Fruit fly (Drosophila melanogaster) whole organism, embryonic: ENCODE measurements around the gene p-cup.
A peak's percentile ranks its signal among the peaks of the same experiment; 100 is the strongest.

Experiments used
- Atf6 ChIP-seq: fragments of 200-800 bp; sonication (Bioruptor generic); IDR thresholded peaks from 2 replicates; pipeline ENCODE4 v1.3.6; 2022; ENCODE audit warnings: missing biosample characterization, missing genetic modification characterization
- CG12104 ChIP-seq: fragments of 200-800 bp; sonication (Bioruptor generic); optimal IDR thresholded peaks from 3 replicates; lab custom pipeline; 2016; ENCODE audit warnings: missing biosample characterization, missing genetic modification characterization
- CG13424 ChIP-seq: fragments of 200-800 bp; sonication (Bioruptor generic); optimal IDR thresholded peaks from 2 replicates; lab custom pipeline; 2019; ENCODE audit warnings: missing biosample characterization, mild to moderate bottlenecking, missing genetic modification characterization, moderate library complexity
- CG15696 ChIP-seq: fragments of 200-800 bp; sonication (Bioruptor generic); optimal IDR thresholded peaks from 2 replicates; lab custom pipeline; 2019; ENCODE audit warnings: missing biosample characterization, mild to moderate bottlenecking, missing genetic modification characterization, moderate library complexity
- CG1603 ChIP-seq: fragments of 200-800 bp; sonication (Bioruptor generic); optimal IDR thresholded peaks from 2 replicates; lab custom pipeline; 2019; ENCODE audit warnings: missing biosample characterization, mild to moderate bottlenecking, missing genetic modification characterization, moderate library complexity
- CG16815 ChIP-seq: fragments of 200-800 bp; sonication (Bioruptor generic); optimal IDR thresholded peaks from 3 replicates; lab custom pipeline; 2017; ENCODE audit warnings: missing biosample characterization, mild to moderate bottlenecking, missing genetic modification characterization
- CG17359 ChIP-seq: fragments of 200-800 bp; sonication (Bioruptor generic); optimal IDR thresholded peaks from 3 replicates; lab custom pipeline; 2018; ENCODE audit warnings: missing biosample characterization, mild to moderate bottlenecking, missing genetic modification characterization, moderate library complexity
- CG1832 ChIP-seq: fragments of 200-800 bp; sonication (Bioruptor generic); optimal IDR thresholded peaks from 2 replicates; lab custom pipeline; 2017; ENCODE audit warnings: missing biosample characterization, mild to moderate bottlenecking, missing genetic modification characterization, inconsistent platforms
- CG18476 ChIP-seq: fragments of 200-800 bp; sonication (Bioruptor generic); optimal IDR thresholded peaks from 2 replicates; lab custom pipeline; 2016; ENCODE audit warnings: missing biosample characterization, mild to moderate bottlenecking, missing genetic modification characterization
- CG18619 ChIP-seq: fragments of 200-800 bp; sonication (Bioruptor generic); optimal IDR thresholded peaks from 3 replicates; lab custom pipeline; 2017; ENCODE audit warnings: missing biosample characterization, mild to moderate bottlenecking, missing genetic modification characterization
- CG2202 ChIP-seq: fragments of 200-800 bp; sonication (Bioruptor generic); optimal IDR thresholded peaks from 2 replicates; lab custom pipeline; 2018; ENCODE audit warnings: missing biosample characterization, mild to moderate bottlenecking, missing genetic modification characterization
- CG2678 ChIP-seq: fragments of 200-800 bp; sonication (Bioruptor generic); optimal IDR thresholded peaks from 3 replicates; lab custom pipeline; 2019; ENCODE audit warnings: missing biosample characterization, mild to moderate bottlenecking, missing genetic modification characterization, moderate library complexity
- CG2875 ChIP-seq: fragments of 200-800 bp; sonication (Bioruptor generic); optimal IDR thresholded peaks from 2 replicates; lab custom pipeline; 2017; ENCODE audit warnings: missing biosample characterization, mild to moderate bottlenecking, missing genetic modification characterization, missing genetic modification reagents
- CG30020 ChIP-seq: fragments of 200-800 bp; optimal IDR thresholded peaks from 2 replicates; lab custom pipeline; 2019; ENCODE audit warnings: missing biosample characterization, mild to moderate bottlenecking, missing genetic modification characterization, moderate library complexity
- CG34376 ChIP-seq: fragments of 200-800 bp; sonication (Bioruptor generic); optimal IDR thresholded peaks from 2 replicates; lab custom pipeline; 2018; ENCODE audit warnings: missing biosample characterization, mild to moderate bottlenecking, missing genetic modification characterization
- CG3726 ChIP-seq: fragments of 200-800 bp; sonication (Bioruptor generic); IDR thresholded peaks from 3 replicates; pipeline ENCODE4, ENCODE4 v1.3.6; 2022; ENCODE audit warnings: missing biosample characterization, missing genetic modification characterization
- CG4282 ChIP-seq: fragments of 200-800 bp; sonication (Bioruptor generic); optimal IDR thresholded peaks from 2 replicates; lab custom pipeline; 2016; ENCODE audit warnings: missing biosample characterization, missing genetic modification characterization
- CG4617 ChIP-seq: fragments of 200-800 bp; sonication (Bioruptor generic); optimal IDR thresholded peaks from 3 replicates; lab custom pipeline; 2016; ENCODE audit warnings: missing biosample characterization, missing genetic modification characterization, borderline replicate concordance
- CG6813 ChIP-seq: fragments of 200-800 bp; sonication (Bioruptor generic); optimal IDR thresholded peaks from 2 replicates; lab custom pipeline; 2017; ENCODE audit warnings: missing biosample characterization, missing genetic modification characterization, mild to moderate bottlenecking, moderate library complexity, missing genetic modification reagents
- CG8089 ChIP-seq: fragments of 200-800 bp; sonication (Bioruptor generic); optimal IDR thresholded peaks from 3 replicates; lab custom pipeline; 2016; ENCODE audit warnings: missing biosample characterization, missing genetic modification characterization
- CTCF ChIP-seq: fragments of 200-800 bp; sonication (Bioruptor generic); optimal IDR thresholded peaks from 2 replicates; lab custom pipeline; 2017; ENCODE audit warnings: missing biosample characterization, mild to moderate bottlenecking, missing genetic modification characterization, moderate library complexity
- Camta ChIP-seq: fragments of 200-800 bp; sonication (Bioruptor generic); optimal IDR thresholded peaks from 2 replicates; lab custom pipeline; 2016; ENCODE audit warnings: missing biosample characterization, missing genetic modification characterization
- Drgx ChIP-seq: fragments of 200-800 bp; sonication (Bioruptor generic); IDR thresholded peaks from 2 replicates; pipeline ENCODE4 v1.3.6; 2022; ENCODE audit warnings: missing biosample characterization, missing genetic modification characterization
- GATAe ChIP-seq: fragments of 200-800 bp; sonication (Bioruptor generic); conservative IDR thresholded peaks from 2 replicates; pipeline ENCODE4 v1.3.6; 2022; ENCODE audit warnings: missing biosample characterization, missing genetic modification characterization
- Hey ChIP-seq: fragments of 200-800 bp; sonication (Bioruptor generic); optimal IDR thresholded peaks from 3 replicates; lab custom pipeline; 2018; ENCODE audit warnings: missing biosample characterization, mild to moderate bottlenecking, missing genetic modification characterization
- Hsf ChIP-seq: fragments of 200-800 bp; sonication (Bioruptor generic); optimal IDR thresholded peaks from 3 replicates; lab custom pipeline; 2016; ENCODE audit warnings: missing biosample characterization, missing genetic modification characterization
- MTF-1 ChIP-seq: fragments of 200-800 bp; sonication (Bioruptor generic); optimal IDR thresholded peaks from 2 replicates; lab custom pipeline; 2018; ENCODE audit warnings: missing biosample characterization, mild to moderate bottlenecking, missing genetic modification characterization, borderline replicate concordance
- Nf-YA ChIP-seq: fragments of 200-800 bp; sonication (Bioruptor generic); IDR thresholded peaks from 2 replicates; pipeline ENCODE4 v1.3.6; 2022; ENCODE audit warnings: missing biosample characterization, missing genetic modification characterization
- Sry-β ChIP-seq: fragments of 200-800 bp; sonication (Bioruptor generic); optimal IDR thresholded peaks from 2 replicates; lab custom pipeline; 2018; ENCODE audit warnings: missing biosample characterization, mild to moderate bottlenecking, missing genetic modification characterization, moderate library complexity
- Taf1 ChIP-seq: fragments of 200-800 bp; sonication (Bioruptor generic); IDR thresholded peaks from 2 replicates; pipeline ENCODE4 v1.3.6; 2022; ENCODE audit warnings: missing biosample characterization, missing genetic modification characterization
- YL-1 ChIP-seq: fragments of 200-800 bp; sonication (Bioruptor generic); optimal IDR thresholded peaks from 3 replicates; lab custom pipeline; 2017; ENCODE audit warnings: missing biosample characterization, mild to moderate bottlenecking, missing genetic modification characterization
- bowl ChIP-seq: fragments of 200-800 bp; sonication (Bioruptor generic); IDR thresholded peaks from 2 replicates; pipeline ENCODE4 v1.3.6; 2022; ENCODE audit warnings: missing biosample characterization, missing genetic modification characterization
- cg ChIP-seq: fragments of 200-800 bp; sonication (Bioruptor generic); optimal IDR thresholded peaks from 3 replicates; lab custom pipeline; 2019; ENCODE audit warnings: missing biosample characterization, mild to moderate bottlenecking, missing genetic modification characterization, moderate library complexity
- chn ChIP-seq: fragments of 200-800 bp; sonication (Bioruptor generic); optimal IDR thresholded peaks from 2 replicates; lab custom pipeline; 2016; ENCODE audit warnings: missing biosample characterization, missing genetic modification characterization
- dmrt11E ChIP-seq: fragments of 200-800 bp; sonication (Bioruptor generic); optimal IDR thresholded peaks from 3 replicates; lab custom pipeline; 2018; ENCODE audit warnings: missing biosample characterization, mild to moderate bottlenecking, missing genetic modification characterization, moderate library complexity
- dmrt99B ChIP-seq: fragments of 200-800 bp; sonication (Bioruptor generic); optimal IDR thresholded peaks from 2 replicates; lab custom pipeline; 2018; ENCODE audit warnings: missing biosample characterization, mild to moderate bottlenecking, missing genetic modification characterization, moderate library complexity
- h ChIP-seq: fragments of >200 bp; optimal IDR thresholded peaks from 2 replicates; lab custom pipeline; 2017
- her ChIP-seq: fragments of 200-800 bp; sonication (Bioruptor generic); optimal IDR thresholded peaks from 2 replicates; lab custom pipeline; 2016; ENCODE audit warnings: missing biosample characterization, missing genetic modification characterization
- jumu ChIP-seq: fragments of 200-800 bp; sonication (Bioruptor generic); optimal IDR thresholded peaks from 3 replicates; lab custom pipeline; 2016; ENCODE audit warnings: missing biosample characterization, missing genetic modification characterization
- lab ChIP-seq: fragments of 200-800 bp; sonication (Bioruptor generic); optimal IDR thresholded peaks from 3 replicates; lab custom pipeline; 2017; ENCODE audit warnings: missing biosample characterization, missing genetic modification characterization, mild to moderate bottlenecking, moderate library complexity, missing genetic modification reagents
- lmd ChIP-seq: fragments of 200-800 bp; sonication (Bioruptor generic); IDR thresholded peaks from 2 replicates; pipeline ENCODE4 v1.3.6; 2022; ENCODE audit warnings: missing biosample characterization, missing genetic modification characterization
- mam ChIP-seq: fragments of 200-800 bp; sonication (Bioruptor generic); optimal IDR thresholded peaks from 3 replicates; lab custom pipeline; 2016; ENCODE audit warnings: missing biosample characterization, missing genetic modification characterization
- pita ChIP-seq: fragments of 200-800 bp; sonication (Bioruptor generic); optimal IDR thresholded peaks from 2 replicates; lab custom pipeline; 2017; ENCODE audit warnings: missing biosample characterization, mild to moderate bottlenecking, missing genetic modification characterization
- sisA ChIP-seq: fragments of 200-800 bp; sonication (Bioruptor generic); IDR thresholded peaks from 2 replicates; pipeline ENCODE4 v1.3.6; 2022; ENCODE audit warnings: missing biosample characterization, missing genetic modification characterization
- slbo ChIP-seq: fragments of 200-800 bp; sonication (Bioruptor generic); IDR thresholded peaks from 2 replicates; pipeline ENCODE4 v1.3.6; 2022; ENCODE audit warnings: missing biosample characterization, missing genetic modification characterization
- tap ChIP-seq: fragments of 200-800 bp; optimal IDR thresholded peaks from 3 replicates; lab custom pipeline; 2019; ENCODE audit warnings: missing biosample characterization, mild to moderate bottlenecking, missing genetic modification characterization, moderate library complexity
- tgo ChIP-seq: fragments of 200-800 bp; sonication (Bioruptor generic); IDR thresholded peaks from 3 replicates; pipeline ENCODE4 v1.3.6; 2022; ENCODE audit warnings: missing biosample characterization, missing genetic modification characterization
- tll ChIP-seq, 2 experiments: fragments of 200-800 bp in 1 of 2; fragments of >200 bp in 1 of 2; sonication (Bioruptor generic) in 1 of 2; optimal IDR thresholded peaks; 2 replicates each; lab custom pipeline; 2017 to 2019; ENCODE audit warnings: missing biosample characterization in 2 of 2, missing genetic modification characterization in 2 of 2, mild to moderate bottlenecking in 1 of 2, moderate library complexity in 1 of 2
- trh ChIP-seq: fragments of 200-800 bp; sonication (Bioruptor generic); optimal IDR thresholded peaks from 2 replicates; lab custom pipeline; 2016; ENCODE audit warnings: missing biosample characterization, missing genetic modification characterization
- wek ChIP-seq: fragments of 200-800 bp; sonication (Bioruptor generic); optimal IDR thresholded peaks from 3 replicates; lab custom pipeline; 2018; ENCODE audit warnings: missing biosample characterization, mild to moderate bottlenecking, missing genetic modification characterization, moderate library complexity
- z ChIP-seq: fragments of 200-800 bp; sonication (Bioruptor generic); IDR thresholded peaks from 3 replicates; pipeline ENCODE4 v1.3.6; 2022; ENCODE audit warnings: missing biosample characterization, missing genetic modification characterization

Gene p-cup

DNA sequence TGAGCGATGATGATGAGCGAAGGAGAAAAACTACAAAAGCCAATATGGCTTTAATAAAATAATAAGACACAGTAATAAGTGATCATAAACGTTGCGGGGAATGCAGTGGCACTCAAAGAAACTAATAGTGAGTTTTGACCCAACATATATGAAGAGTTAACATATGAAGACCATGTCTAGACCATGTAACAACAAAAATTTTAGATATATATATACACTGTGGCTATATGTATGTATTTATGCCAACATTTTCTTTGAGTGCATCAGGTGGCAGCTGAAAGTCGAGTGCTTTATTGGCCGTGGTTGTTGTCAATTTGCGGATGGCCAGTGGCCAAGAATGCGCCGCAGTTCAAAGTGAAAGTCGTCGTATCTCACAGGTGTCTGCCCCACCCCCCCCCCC, 25.3 kb upstream of the p-cup start (continued):
- no peak for TF ChIP-seq Taf1 (GFP tag; lab: Robert Waterston, UW)
- TF ChIP-seq Hsf (GFP tag; lab: Kevin White, UChicago), result no peak
- TF ChIP-seq Atf6 (GFP tag; lab: Robert Waterston, UW), result no peak
- TF ChIP-seq tap, result no peak
- TF ChIP-seq CG18619, result no peak
- no peak for TF ChIP-seq CG4282 (GFP tag; lab: Kevin White, UChicago)
- no peak for TF ChIP-seq CG34376 (GFP tag; lab: Kevin White, UChicago)
- no peak for TF ChIP-seq CG18476 (GFP tag; lab: Kevin White, UChicago)
- no peak for TF ChIP-seq Camta (GFP tag; lab: Kevin White, UChicago)
- no peak for TF ChIP-seq CG1832
- TF ChIP-seq pita (GFP tag; lab: Kevin White, UChicago), result no peak
- TF ChIP-seq GATAe (GFP tag; lab: Robert Waterston, UW), result no peak
- TF ChIP-seq tll (GFP tag; optimal IDR thresholded peaks at IDR 0.05; lab: Kevin White, UChicago), result no peak
- TF ChIP-seq lmd, result no peak
- no peak for TF ChIP-seq Sry-β (GFP tag; lab: Kevin White, UChicago)
- no peak for TF ChIP-seq CTCF (GFP tag; lab: Kevin White, UChicago)
- no peak for TF ChIP-seq CG2875
- no peak for TF ChIP-seq CG3726
- TF ChIP-seq CG13424 (tag; lab: Kevin White, UChicago), result no peak
- TF ChIP-seq CG8089 (GFP tag; lab: Kevin White, UChicago), result no peak
- TF ChIP-seq sisA (GFP tag; lab: Robert Waterston, UW), result 0 out of 2 replicates have a peak, but pooled peaks have one; percentile 13
- no peak for TF ChIP-seq bowl (GFP tag; lab: Robert Waterston, UW)
- no peak for TF ChIP-seq h (lab: Kevin White, UChicago)
- TF ChIP-seq her (GFP tag; lab: Kevin White, UChicago), result no peak
- no peak for TF ChIP-seq CG4617 (GFP tag; lab: Kevin White, UChicago)
- peak; percentile 10 for TF ChIP-seq dmrt99B (tag; lab: Kevin White, UChicago)
- no peak for TF ChIP-seq tgo (GFP tag; lab: Robert Waterston, UW)
- peak; percentile 54 for TF ChIP-seq Drgx (GFP tag; lab: Robert Waterston, UW)
- TF ChIP-seq CG1603 (tag; lab: Kevin White, UChicago), result peak; percentile 2
- TF ChIP-seq CG2678 (tag; lab: Kevin White, UChicago), result no peak
- TF ChIP-seq YL-1 (GFP tag; lab: Kevin White, UChicago), result no peak
- TF ChIP-seq CG17359 (tag; lab: Kevin White, UChicago), result peak; percentile 13
- no peak for TF ChIP-seq Hey (tag; lab: Kevin White, UChicago)
- TF ChIP-seq mam (GFP tag; lab: Kevin White, UChicago), result no peak

DNA sequence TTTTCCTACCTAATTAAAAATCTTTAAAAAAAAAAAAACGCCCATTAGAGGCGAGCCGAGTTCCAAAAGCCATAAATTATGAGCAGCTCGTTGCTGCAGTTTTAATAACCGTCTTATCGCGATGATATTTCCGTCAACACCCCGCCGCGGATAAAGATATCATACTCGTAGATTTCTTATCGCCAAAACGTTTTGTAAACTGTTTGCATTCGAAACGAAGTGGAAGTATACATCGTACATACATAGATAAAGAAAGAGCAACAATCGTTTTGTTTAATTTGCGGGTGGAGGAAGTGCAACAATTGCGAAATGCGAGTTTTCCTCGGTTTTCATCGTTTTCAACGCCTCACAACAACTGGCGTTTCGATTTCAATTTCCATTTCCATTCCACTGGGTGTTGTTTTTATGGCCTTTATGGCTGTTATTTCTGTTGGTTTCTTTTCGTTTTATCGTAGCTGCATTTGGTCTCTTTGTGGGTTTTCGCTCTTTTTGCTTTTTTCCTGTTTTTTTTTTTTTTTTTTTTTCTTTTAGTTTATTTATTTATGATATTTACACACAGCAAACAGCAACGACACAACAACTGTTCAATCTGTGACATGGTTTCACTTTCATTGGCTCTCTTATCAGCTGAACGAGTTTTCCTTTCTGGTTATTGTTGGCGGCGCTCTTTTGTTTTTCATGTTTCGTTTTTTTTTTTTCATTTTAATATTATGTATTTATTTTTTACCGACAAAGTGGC, 24.5 kb upstream of the p-cup start:
- TF ChIP-seq CG15696 (tag; lab: Kevin White, UChicago) (peak; percentile 43), dmrt11E (tag; lab: Kevin White, UChicago) (peak; percentile 26), Nf-YA (GFP tag; lab: Robert Waterston, UW) (no peak), chn (GFP tag; lab: Kevin White, UChicago) (no peak), slbo (GFP tag; lab: Robert Waterston, UW) (no peak), CG6813 (peak; percentile 41), CG16815 (GFP tag; lab: Kevin White, UChicago) (no peak), cg (no peak), z (GFP tag; lab: Robert Waterston, UW) (no peak), MTF-1 (GFP tag; lab: Kevin White, UChicago) (peak; percentile 61), lab (GFP tag; lab: Kevin White, UChicago) (peak; percentile 21), trh (GFP tag; lab: Kevin White, UChicago) (no peak), wek (GFP tag; lab: Kevin White, UChicago) (no peak), CG12104 (peak; percentile 51), bowl (GFP tag; lab: Robert Waterston, UW) (no peak), CG1832 (no peak), jumu (no peak), CG30020 (no peak), CG2202 (tag; lab: Kevin White, UChicago) (peak; percentile 26)
